Fruit fly (Drosophila melanogaster) whole organism, prepupa: ENCODE data around the gene Strip.

Experiments used
- Blimp-1 ChIP-seq: fragments of 200-800 bp; sonication (Bioruptor generic); optimal IDR thresholded peaks from 3 replicates; lab custom pipeline; 2017; ENCODE audit warnings: missing biosample characterization, missing genetic modification characterization, mild to moderate bottlenecking, moderate library complexity, missing genetic modification reagents
- CG10631 ChIP-seq: fragments of 200-800 bp; sonication (Bioruptor generic); optimal IDR thresholded peaks from 2 replicates; lab custom pipeline; 2016; ENCODE audit warnings: missing biosample characterization, missing genetic modification characterization
- CG10669 ChIP-seq: fragments of 200-800 bp; sonication (Bioruptor generic); optimal IDR thresholded peaks from 3 replicates; lab custom pipeline; 2018; ENCODE audit warnings: missing biosample characterization, mild to moderate bottlenecking, missing genetic modification characterization, moderate library complexity
- CG11294 ChIP-seq: fragments of 200-800 bp; sonication (Bioruptor generic); IDR thresholded peaks from 2 replicates; pipeline ENCODE4 v1.3.6; 2022; ENCODE audit warnings: missing biosample characterization, missing genetic modification characterization
- CG11762 ChIP-seq: fragments of 200-800 bp; sonication (Bioruptor generic); optimal IDR thresholded peaks from 3 replicates; lab custom pipeline; 2016; ENCODE audit warnings: missing biosample characterization, missing genetic modification characterization; ENCODE audit not compliant: insufficient read depth
- CG11902 ChIP-seq: fragments of 200-800 bp; sonication (Bioruptor generic); optimal IDR thresholded peaks from 3 replicates; lab custom pipeline; 2016; ENCODE audit warnings: missing biosample characterization, missing genetic modification characterization
- CG15336 ChIP-seq: fragments of 200-800 bp; sonication (Bioruptor generic); IDR thresholded peaks from 2 replicates; pipeline ENCODE4 v1.3.6; 2022; ENCODE audit warnings: missing biosample characterization, missing genetic modification characterization
- CG1621 ChIP-seq: fragments of 200-800 bp; sonication (Bioruptor generic); optimal IDR thresholded peaks from 3 replicates; lab custom pipeline; 2018; ENCODE audit warnings: missing biosample characterization, mild to moderate bottlenecking, missing genetic modification characterization
- CG16779 ChIP-seq: fragments of 200-800 bp; sonication (Bioruptor generic); optimal IDR thresholded peaks from 3 replicates; lab custom pipeline; 2017; ENCODE audit warnings: missing biosample characterization, mild to moderate bottlenecking, missing genetic modification characterization
- CG31627 ChIP-seq: fragments of 200-800 bp; sonication (Bioruptor generic); optimal IDR thresholded peaks from 3 replicates; lab custom pipeline; 2016; ENCODE audit warnings: missing biosample characterization, missing genetic modification characterization
- CG32006 ChIP-seq: fragments of 200-800 bp; sonication (Bioruptor generic); optimal IDR thresholded peaks from 3 replicates; lab custom pipeline; 2017; ENCODE audit warnings: missing biosample characterization, mild to moderate bottlenecking, missing genetic modification characterization
- CG3919 ChIP-seq: fragments of 200-800 bp; sonication (Bioruptor generic); optimal IDR thresholded peaks from 3 replicates; lab custom pipeline; 2016; ENCODE audit warnings: missing biosample characterization, missing genetic modification characterization
- CG4318 ChIP-seq: fragments of 200-800 bp; sonication (Bioruptor generic); optimal IDR thresholded peaks from 3 replicates; lab custom pipeline; 2017; ENCODE audit warnings: missing biosample characterization, mild to moderate bottlenecking, missing genetic modification characterization
- CG6163 ChIP-seq: fragments of 200-800 bp; sonication (Bioruptor generic); IDR thresholded peaks from 3 replicates; pipeline ENCODE4 v1.3.6; 2022; ENCODE audit warnings: missing biosample characterization, missing genetic modification characterization
- CG6276 ChIP-seq: fragments of 200-800 bp; sonication (Bioruptor generic); optimal IDR thresholded peaks from 2 replicates; lab custom pipeline; 2017; ENCODE audit warnings: missing biosample characterization, mild to moderate bottlenecking, missing genetic modification characterization
- CG6792 ChIP-seq: fragments of 200-800 bp; sonication (Bioruptor generic); optimal IDR thresholded peaks from 3 replicates; lab custom pipeline; 2016; ENCODE audit warnings: missing biosample characterization, missing genetic modification characterization
- CG6808 ChIP-seq: fragments of 200-800 bp; sonication (Bioruptor generic); optimal IDR thresholded peaks from 3 replicates; lab custom pipeline; 2017; ENCODE audit warnings: missing biosample characterization, missing genetic modification characterization, mild to moderate bottlenecking, moderate library complexity, missing genetic modification reagents
- CG6854 ChIP-seq: fragments of 200-800 bp; sonication (Bioruptor generic); optimal IDR thresholded peaks from 2 replicates; lab custom pipeline; 2017; ENCODE audit warnings: missing biosample characterization, mild to moderate bottlenecking, missing genetic modification characterization
- CG7368 ChIP-seq: fragments of 200-800 bp; sonication (Bioruptor generic); optimal IDR thresholded peaks from 3 replicates; lab custom pipeline; 2016; ENCODE audit warnings: missing biosample characterization, missing genetic modification characterization
- CG8119 ChIP-seq: fragments of 200-800 bp; sonication (Bioruptor generic); IDR thresholded peaks from 3 replicates; pipeline ENCODE4 v1.3.6; 2022; ENCODE audit warnings: missing biosample characterization, missing genetic modification characterization
- CG8632 ChIP-seq: fragments of 200-800 bp; sonication (Bioruptor generic); optimal IDR thresholded peaks from 3 replicates; lab custom pipeline; 2016; ENCODE audit warnings: missing biosample characterization, missing genetic modification characterization
- CG9139 ChIP-seq: fragments of 200-800 bp; sonication (Bioruptor generic); optimal IDR thresholded peaks from 3 replicates; lab custom pipeline; 2017; ENCODE audit warnings: missing biosample characterization, mild to moderate bottlenecking, missing genetic modification characterization
- Eip75B ChIP-seq: fragments of 200-800 bp; sonication (Bioruptor generic); optimal IDR thresholded peaks from 3 replicates; lab custom pipeline; 2016; ENCODE audit warnings: missing biosample characterization, missing genetic modification characterization
- Eip78C ChIP-seq: fragments of 200-800 bp; sonication (Bioruptor generic); peaks from one replicate; lab custom pipeline; 2016; ENCODE audit warnings: missing biosample characterization, missing genetic modification characterization
- Eip93F ChIP-seq: fragments of 200-800 bp; sonication (Bioruptor generic); optimal IDR thresholded peaks from 2 replicates; lab custom pipeline; 2016; ENCODE audit warnings: missing biosample characterization, mild to moderate bottlenecking, missing genetic modification characterization
- Ets21C ChIP-seq: fragments of 200-800 bp; sonication (Bioruptor generic); optimal IDR thresholded peaks from 3 replicates; lab custom pipeline; 2016; ENCODE audit warnings: missing biosample characterization, missing genetic modification characterization
- Gug ChIP-seq: fragments of 200-800 bp; sonication (Bioruptor generic); IDR thresholded peaks from 2 replicates; pipeline ENCODE4 v1.3.6; 2022; ENCODE audit warnings: missing biosample characterization, missing genetic modification characterization
- Hr38 ChIP-seq: sonication (Bioruptor generic); optimal IDR thresholded peaks from 2 replicates; lab custom pipeline; 2016; ENCODE audit warnings: missing biosample characterization, missing genetic modification characterization
- Lpt ChIP-seq: fragments of 200-800 bp; sonication (Bioruptor generic); optimal IDR thresholded peaks from 3 replicates; lab custom pipeline; 2016; ENCODE audit warnings: missing biosample characterization, missing genetic modification characterization
- Met ChIP-seq: fragments of 200-800 bp; sonication (Bioruptor generic); optimal IDR thresholded peaks from 3 replicates; lab custom pipeline; 2016; ENCODE audit warnings: missing biosample characterization, missing genetic modification characterization
- OdsH ChIP-seq: fragments of 200-800 bp; sonication (Bioruptor generic); optimal IDR thresholded peaks from 3 replicates; lab custom pipeline; 2016; ENCODE audit warnings: missing biosample characterization, missing genetic modification characterization
- Smox ChIP-seq: fragments of 200-800 bp; sonication (Bioruptor generic); optimal IDR thresholded peaks from 3 replicates; lab custom pipeline; 2016; ENCODE audit warnings: missing biosample characterization, missing genetic modification characterization
- Sox102F ChIP-seq: fragments of 200-800 bp; sonication (Bioruptor generic); optimal IDR thresholded peaks from 2 replicates; lab custom pipeline; 2016; ENCODE audit warnings: missing biosample characterization, mild to moderate bottlenecking, missing genetic modification characterization
- Sox14 ChIP-seq: fragments of 200-800 bp; sonication (Bioruptor generic); optimal IDR thresholded peaks from 3 replicates; lab custom pipeline; 2016; ENCODE audit warnings: missing biosample characterization, missing genetic modification characterization
- Sox15 ChIP-seq: fragments of 200-800 bp; sonication (Bioruptor generic); optimal IDR thresholded peaks from 3 replicates; lab custom pipeline; 2016; ENCODE audit warnings: missing biosample characterization, missing genetic modification characterization
- achi ChIP-seq: fragments of 200-800 bp; sonication (Bioruptor generic); optimal IDR thresholded peaks from 3 replicates; lab custom pipeline; 2016; ENCODE audit warnings: missing biosample characterization, missing genetic modification characterization
- acj6 ChIP-seq: fragments of 200-800 bp; sonication (Bioruptor generic); optimal IDR thresholded peaks from 3 replicates; lab custom pipeline; 2016; ENCODE audit warnings: missing biosample characterization, missing genetic modification characterization
- cyc ChIP-seq: fragments of 200-800 bp; sonication (Bioruptor generic); optimal IDR thresholded peaks from 3 replicates; lab custom pipeline; 2016; ENCODE audit warnings: missing biosample characterization, missing genetic modification characterization
- dac ChIP-seq: fragments of 200-800 bp; sonication (Bioruptor generic); optimal IDR thresholded peaks from 2 replicates; lab custom pipeline; 2017; ENCODE audit warnings: missing biosample characterization, mild to moderate bottlenecking, missing genetic modification characterization
- dsx ChIP-seq: fragments of 200-800 bp; optimal IDR thresholded peaks from 3 replicates; lab custom pipeline; 2019; ENCODE audit warnings: missing biosample characterization, mild to moderate bottlenecking, missing genetic modification characterization, moderate library complexity; ENCODE audit not compliant: poor library complexity, severe bottlenecking
- eg ChIP-seq: fragments of 200-800 bp; sonication (Bioruptor generic); IDR thresholded peaks from 3 replicates; pipeline ENCODE4 v1.3.6; 2022; ENCODE audit warnings: missing biosample characterization, missing genetic modification characterization
- esn ChIP-seq: fragments of 200-800 bp; sonication (Bioruptor generic); optimal IDR thresholded peaks from 2 replicates; lab custom pipeline; 2016; ENCODE audit warnings: missing biosample characterization, mild to moderate bottlenecking, missing genetic modification characterization, moderate library complexity
- fd59A ChIP-seq: fragments of 200-800 bp; sonication (Bioruptor generic); optimal IDR thresholded peaks from 2 replicates; lab custom pipeline; 2017; ENCODE audit warnings: missing biosample characterization, mild to moderate bottlenecking, missing genetic modification characterization, missing genetic modification reagents
- fd85E ChIP-seq: fragments of 200-800 bp; sonication (Bioruptor generic); optimal IDR thresholded peaks from 3 replicates; lab custom pipeline; 2016; ENCODE audit warnings: missing biosample characterization, missing genetic modification characterization
- lz ChIP-seq: fragments of 200-800 bp; sonication (Bioruptor generic); optimal IDR thresholded peaks from 3 replicates; lab custom pipeline; 2016; ENCODE audit warnings: missing biosample characterization, missing genetic modification characterization
- net ChIP-seq: fragments of 200-800 bp; sonication (Bioruptor generic); optimal IDR thresholded peaks from 3 replicates; lab custom pipeline; 2016; ENCODE audit warnings: missing biosample characterization, missing genetic modification characterization
- pdm3 ChIP-seq: fragments of 200-800 bp; sonication (Bioruptor generic); optimal IDR thresholded peaks from 3 replicates; lab custom pipeline; 2016; ENCODE audit warnings: missing biosample characterization, missing genetic modification characterization
- salr ChIP-seq, 2 experiments: fragments of 200-800 bp; sonication (Bioruptor generic); optimal IDR thresholded peaks; 3 replicates each; lab custom pipeline; 2016 to 2018; ENCODE audit warnings: missing biosample characterization in 2 of 2, missing genetic modification characterization in 2 of 2, mild to moderate bottlenecking in 1 of 2
- spab ChIP-seq: fragments of 200-800 bp; sonication (Bioruptor generic); optimal IDR thresholded peaks from 2 replicates; lab custom pipeline; 2017; ENCODE audit warnings: missing biosample characterization, mild to moderate bottlenecking, missing genetic modification characterization, missing genetic modification reagents
- ss ChIP-seq, 2 experiments: fragments of 200-800 bp; sonication (Bioruptor generic); optimal IDR thresholded peaks; 2 replicates in 1 of 2; 3 replicates in 1 of 2; lab custom pipeline; 2017 to 2018; ENCODE audit warnings: mild to moderate bottlenecking in 2 of 2, missing biosample characterization in 2 of 2, missing genetic modification characterization in 2 of 2, moderate library complexity in 1 of 2
- svp ChIP-seq: fragments of 200-800 bp; sonication (Bioruptor generic); peaks from one replicate; lab custom pipeline; 2016; ENCODE audit warnings: missing biosample characterization, missing genetic modification characterization

The Strip gene

DNA sequence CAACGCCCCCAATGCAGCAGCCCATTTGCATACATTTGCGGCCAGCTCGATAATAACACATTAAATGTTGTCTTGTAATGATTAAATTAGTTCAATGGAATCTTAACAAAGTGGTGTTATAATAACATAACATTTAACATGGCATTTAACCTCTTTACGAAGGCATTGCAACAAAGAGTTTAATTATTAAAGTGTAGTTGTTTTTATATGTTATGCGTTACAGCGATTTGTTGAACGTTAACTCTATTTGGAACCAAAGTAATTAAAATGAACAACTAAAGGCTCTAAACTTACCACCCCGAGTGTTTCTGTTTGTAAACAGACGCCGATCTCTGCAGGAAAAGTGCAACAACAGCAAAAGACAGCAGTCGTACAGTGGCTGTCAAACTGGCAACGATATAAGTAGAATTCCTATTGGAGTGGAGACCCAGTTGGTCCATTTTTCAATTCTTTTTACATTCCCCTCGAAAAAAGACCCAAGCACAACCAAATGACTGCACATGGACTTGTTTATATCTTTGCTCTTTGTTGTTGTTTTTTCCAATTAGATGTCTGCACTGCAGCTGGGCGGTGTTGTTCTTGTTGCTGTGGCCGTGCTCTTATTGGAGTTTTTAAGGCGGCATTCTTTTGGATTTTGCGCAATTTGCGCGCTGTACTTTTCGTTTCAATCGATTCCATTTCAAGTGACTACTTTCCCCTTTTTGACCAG is 10.4 kb upstream of the Strip start:
- TF ChIP-seq Blimp-1 (GFP tag; lab: Kevin White, UChicago) (no peak), CG11762 (GFP tag; lab: Kevin White, UChicago) (peak; percentile 37), dsx (GFP tag; lab: Kevin White, UChicago) (no peak), cyc (GFP tag; lab: Kevin White, UChicago) (no peak), net (GFP tag; lab: Kevin White, UChicago) (peak; percentile 12), CG3919 (GFP tag; lab: Kevin White, UChicago) (peak; percentile 55), CG9139 (GFP tag; lab: Kevin White, UChicago) (peak; percentile 44), acj6 (GFP tag; lab: Kevin White, UChicago) (no peak), dac (GFP tag; lab: Kevin White, UChicago) (peak; percentile 59), Lpt (GFP tag; lab: Kevin White, UChicago) (peak; percentile 1), CG6808 (GFP tag; lab: Kevin White, UChicago) (peak; percentile 70), CG10669 (GFP tag; lab: Kevin White, UChicago) (peak; percentile 75), CG10631 (GFP tag; lab: Kevin White, UChicago) (peak; percentile 8), CG6854 (GFP tag; lab: Kevin White, UChicago) (no peak), CG7368 (GFP tag; lab: Kevin White, UChicago) (peak; percentile 8), salr (GFP tag; optimal IDR thresholded peaks at IDR 0.05; lab: Kevin White, UChicago) (peak in 1 of 2 experiments; percentile 51), esn (no peak), CG8632 (GFP tag; lab: Kevin White, UChicago) (no peak), CG16779 (tag; lab: Kevin White, UChicago) (peak; percentile 30), eg (GFP tag; lab: Robert Waterston, UW) (peak; percentile 75), ss (GFP tag; optimal IDR thresholded peaks at IDR 0.05; lab: Kevin White, UChicago) (no peak), Eip75B (GFP tag; lab: Kevin White, UChicago) (no peak), CG31627 (GFP tag; lab: Kevin White, UChicago) (no peak), fd85E (GFP tag; lab: Kevin White, UChicago) (no peak), Met (no peak), CG6163 (GFP tag; lab: Robert Waterston, UW) (peak; percentile 41; the same call in 2 of the 3 replicates), OdsH (GFP tag; lab: Kevin White, UChicago) (peak; percentile 48), spab (GFP tag; lab: Kevin White, UChicago) (peak; percentile 70), Eip93F (no peak), CG1621 (tag; lab: Kevin White, UChicago) (no peak), Ets21C (GFP tag; lab: Kevin White, UChicago) (no peak), CG6276 (GFP tag; lab: Kevin White, UChicago) (peak; percentile 78), Hr38 (GFP tag; lab: Kevin White, UChicago) (no peak), Gug (no peak; the same call in 1 of the 2 replicates), CG6792 (GFP tag; lab: Kevin White, UChicago) (no peak), Eip78C (GFP tag; lab: Kevin White, UChicago) (peak; percentile 58), CG8119 (peak; percentile 89), CG32006 (GFP tag; lab: Kevin White, UChicago) (peak; percentile 85), Smox (no peak), Sox14 (GFP tag; lab: Kevin White, UChicago) (peak; percentile 44), pdm3 (GFP tag; lab: Kevin White, UChicago) (peak; percentile 23), CG15336 (GFP tag; lab: Robert Waterston, UW) (peak; percentile 77), Sox15 (GFP tag; lab: Kevin White, UChicago) (no peak), lz (GFP tag; lab: Kevin White, UChicago) (no peak), achi (peak; percentile 40), svp (GFP tag; lab: Kevin White, UChicago) (no peak), Sox102F (GFP tag; lab: Kevin White, UChicago) (no peak), CG4318 (GFP tag; lab: Kevin White, UChicago) (peak; percentile 65), CG11294 (GFP tag; lab: Robert Waterston, UW) (no peak; the same call in 1 of the 2 replicates), CG11902 (GFP tag; lab: Kevin White, UChicago) (no peak), fd59A (GFP tag; lab: Kevin White, UChicago) (no peak)
